Worm (Caenorhabditis elegans) whole organism, mixed stage, embryonic: ENCODE data around the gene srt-7.

ENCODE experiments used
- ceh-39 ChIP-seq: fragments of 150-350 bp; optimal IDR thresholded peaks from 2 replicates; lab custom pipeline; 2014; ENCODE audit warnings: missing biosample characterization, missing genetic modification characterization
- elt-3 ChIP-seq: fragments of 150-350 bp; optimal IDR thresholded peaks from 2 replicates; lab custom pipeline; 2014; ENCODE audit warnings: missing biosample characterization, missing genetic modification characterization
- lin-13 ChIP-seq: fragments of 150-350 bp; optimal IDR thresholded peaks from 2 replicates; lab custom pipeline; 2014; ENCODE audit warnings: missing biosample characterization, missing genetic modification characterization
- mep-1 ChIP-seq: fragments of 150-350 bp; optimal IDR thresholded peaks from 2 replicates; lab custom pipeline; 2017; ENCODE audit warnings: missing biosample characterization, missing genetic modification reagents, missing genetic modification characterization, inconsistent platforms
- ztf-11 ChIP-seq: fragments of 150-350 bp; optimal IDR thresholded peaks from 2 replicates; lab custom pipeline; 2014; ENCODE audit warnings: missing biosample characterization, missing genetic modification characterization

ce11 chrV:3112198-3112597 is 30.6 kb downstream of the srt-7 start:
- TF ChIP-seq lin-13 (tag; lab: Kevin White, UChicago) (no peak), ceh-39 (no peak), ztf-11 (tag; lab: Kevin White, UChicago) (no peak), elt-3 (tag; lab: Kevin White, UChicago) (no peak), mep-1 (no peak)
